Fruit fly (Drosophila melanogaster): ENCODE measurements around the gene Keap1.

Gene Keap1

DNA sequence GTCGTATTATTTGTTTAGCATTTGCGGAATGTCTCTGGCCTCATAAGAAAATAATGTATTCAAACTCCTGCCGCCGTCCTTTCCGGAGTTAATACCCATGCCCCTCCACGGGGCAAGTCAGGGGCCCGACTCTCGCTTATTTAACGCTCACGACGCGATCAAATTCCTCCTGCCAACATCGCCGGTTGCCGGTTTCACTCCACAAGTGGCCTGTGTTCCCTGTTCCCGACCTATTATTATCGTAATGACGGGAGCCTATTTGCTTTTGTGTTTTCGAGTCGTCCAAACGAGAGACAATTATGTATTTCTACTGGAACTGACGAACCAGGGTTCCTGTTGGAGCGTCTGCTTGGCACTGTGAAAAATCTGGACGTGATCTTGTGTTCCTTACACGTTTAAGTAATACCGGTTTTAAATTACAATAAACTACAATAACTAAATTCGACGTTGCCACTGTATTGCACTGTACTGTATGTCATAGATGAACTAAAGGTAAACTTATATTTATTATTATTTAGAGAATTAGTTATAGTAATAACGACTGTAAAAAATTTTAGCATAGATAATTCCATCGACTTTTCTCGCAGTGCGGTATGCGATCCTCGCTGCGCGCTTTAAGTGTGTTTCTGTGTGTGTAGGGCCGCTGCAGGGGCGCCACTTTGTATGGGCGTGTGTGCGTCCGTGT is 27.1 kb downstream of the Keap1 start (continued):
- TF ChIP-seq CG11093 (GFP tag; IDR thresholded peaks at IDR 0.05) (peak; percentile 62; the same call in 1 of the 3 replicates), gsb-n (tag; optimal IDR thresholded peaks at IDR 0.05) (peak; percentile 60), sqz (GFP tag; optimal IDR thresholded peaks at IDR 0.05) (peak; percentile 5), CG2678 (tag; optimal IDR thresholded peaks at IDR 0.05) (peak; percentile 17), fd3F (GFP tag; optimal IDR thresholded peaks at IDR 0.05) (no peak), lola (GFP tag; optimal IDR thresholded peaks at IDR 0.05) (peak in 1 of 3 experiments; percentile 88), CG33213 (GFP tag; optimal IDR thresholded peaks at IDR 0.05) (no peak), CG10654 (GFP tag; optimal IDR thresholded peaks at IDR 0.05) (peak; percentile 1), Drgx (GFP tag; IDR thresholded peaks at IDR 0.05) (peak; percentile 12; the same call in 1 of the 2 replicates), Fer3 (tag; optimal IDR thresholded peaks at IDR 0.05) (no peak), oc (tag; optimal IDR thresholded peaks at IDR 0.05) (no peak), CG4404 (GFP tag; IDR thresholded peaks at IDR 0.05) (no peak; the same call in none of the 2 replicates), ttk (GFP tag; IDR thresholded peaks at IDR 0.05) (no peak), CG11504 (tag; optimal IDR thresholded peaks at IDR 0.05) (peak; percentile 16), CG3847 (GFP tag; IDR thresholded peaks at IDR 0.05) (no peak), hbn (GFP tag; IDR thresholded peaks at IDR 0.05; ENCODE audit: partially characterized antibody) (no peak), CG4360 (GFP tag; IDR thresholded peaks at IDR 0.05) (no peak), Abd-B (GFP tag; optimal IDR thresholded peaks at IDR 0.05) (peak; percentile 23), CG14860 (GFP tag; IDR thresholded peaks at IDR 0.05; ENCODE audit: partially characterized antibody) (no peak), p53 (GFP tag; optimal IDR thresholded peaks at IDR 0.05) (no peak), Eip74EF (GFP tag; optimal IDR thresholded peaks at IDR 0.05) (no peak), CkIIα-i1 (GFP tag; IDR thresholded peaks at IDR 0.05) (no peak), CG13424 (tag; optimal IDR thresholded peaks at IDR 0.05) (peak; percentile 33), CG13624 (GFP tag; optimal IDR thresholded peaks at IDR 0.05) (no peak), CG7556 (GFP tag; optimal IDR thresholded peaks at IDR 0.05) (peak; percentile 38), row (GFP tag; IDR thresholded peaks at IDR 0.05) (peak; percentile 76), ap (GFP tag; IDR thresholded peaks at IDR 0.05) (no peak), CG8388 (GFP tag; optimal IDR thresholded peaks at IDR 0.05) (peak; percentile 62), CG3726 (GFP tag; IDR thresholded peaks at IDR 0.05) (no peak), Pdp1 (GFP tag; optimal IDR thresholded peaks at IDR 0.05) (no peak), ac (GFP tag; optimal IDR thresholded peaks at IDR 0.05) (peak; percentile 78), Sry-β (GFP tag; optimal IDR thresholded peaks at IDR 0.05) (no peak), grau (tag; optimal IDR thresholded peaks at IDR 0.05) (peak; percentile 55), CG30403 (GFP tag; optimal IDR thresholded peaks at IDR 0.05) (peak; percentile 39), Xrp1 (GFP tag; IDR thresholded peaks at IDR 0.05) (peak; percentile 77), CG12299 (tag; optimal IDR thresholded peaks at IDR 0.05) (no peak), bigmax (GFP tag; optimal IDR thresholded peaks at IDR 0.05) (no peak), Opbp (GFP tag; IDR thresholded peaks at IDR 0.05; ENCODE audit: partially characterized antibody) (no peak), Nf-YB (GFP tag; optimal IDR thresholded peaks at IDR 0.05) (peak; percentile 45), Ravus (GFP tag; IDR thresholded peaks at IDR 0.05) (no peak), TFAM (GFP tag; optimal IDR thresholded peaks at IDR 0.05) (no peak), bsh (GFP tag; optimal IDR thresholded peaks at IDR 0.05) (peak; percentile 43 to 81), tll (GFP tag; optimal IDR thresholded peaks at IDR 0.05) (no peak), kah (GFP tag; optimal IDR thresholded peaks at IDR 0.05) (peak; percentile 79), CG34376 (GFP tag; optimal IDR thresholded peaks at IDR 0.05) (no peak), lov (optimal IDR thresholded peaks at IDR 0.05) (no peak), lov (GFP tag; IDR thresholded peaks at IDR 0.05) (0 out of 3 replicates have a peak, but pooled peaks have one; percentile 69), ash1 (GFP tag; optimal IDR thresholded peaks at IDR 0.05) (no peak)

Measured in whole organism, embryonic.